Worm (Caenorhabditis elegans) whole organism, L2 larva: ENCODE results near the gene F26F4.12.

Experiments
- C34F6.9 ChIP-seq: fragments of 150-350 bp; optimal IDR thresholded peaks from 2 replicates; lab custom pipeline; 2014; ENCODE audit warnings: missing biosample characterization, missing genetic modification characterization
- F13H6.1 ChIP-seq: sonication (generic microtip); optimal IDR thresholded peaks from 2 replicates; lab custom pipeline; 2016; ENCODE audit warnings: missing genetic modification characterization, missing compliant biosample characterization
- R02D3.7 ChIP-seq: fragments of 150-350 bp; optimal IDR thresholded peaks from 2 replicates; lab custom pipeline; 2014; ENCODE audit warnings: missing biosample characterization, missing genetic modification characterization
- ZK546.5 ChIP-seq: sonication (generic microtip); optimal IDR thresholded peaks from 2 replicates; lab custom pipeline; 2017; ENCODE audit warnings: missing biosample characterization, missing genetic modification characterization
- alr-1 ChIP-seq: fragments of 150-350 bp; optimal IDR thresholded peaks from 2 replicates; lab custom pipeline; 2014; ENCODE audit warnings: missing biosample characterization, missing genetic modification characterization
- aly-2 ChIP-seq: fragments of 150-350 bp; optimal IDR thresholded peaks from 2 replicates; lab custom pipeline; 2014; ENCODE audit warnings: missing biosample characterization, missing genetic modification characterization
- ama-1 ChIP-seq: fragments of 150-350 bp; optimal IDR thresholded peaks from 2 replicates; lab custom pipeline; 2018; ENCODE audit warnings: inconsistent platforms
- blmp-1 ChIP-seq: sonication (generic microtip); optimal IDR thresholded peaks from 2 replicates; lab custom pipeline; 2017; ENCODE audit warnings: missing genetic modification characterization, mild to moderate bottlenecking, missing compliant biosample characterization, antibody characterized with exemption, moderate library complexity; ENCODE audit not compliant: insufficient read depth
- ceh-16 ChIP-seq: fragments of 150-350 bp; optimal IDR thresholded peaks from 2 replicates; lab custom pipeline; 2014; ENCODE audit warnings: missing biosample characterization, missing genetic modification characterization
- crh-2 ChIP-seq: sonication (generic microtip); optimal IDR thresholded peaks from 2 replicates; lab custom pipeline; 2017; ENCODE audit warnings: missing biosample characterization, missing genetic modification characterization
- dmd-4 ChIP-seq: sonication (generic microtip); optimal IDR thresholded peaks from 2 replicates; lab custom pipeline; 2017; ENCODE audit warnings: missing biosample characterization, missing genetic modification characterization
- egl-27 ChIP-seq: sonication (generic microtip); optimal IDR thresholded peaks from 3 replicates; lab custom pipeline; 2017; ENCODE audit warnings: missing biosample characterization, missing genetic modification reagents, missing genetic modification characterization
- elt-1 ChIP-seq: fragments of 150-350 bp; optimal IDR thresholded peaks from 2 replicates; lab custom pipeline; 2014; ENCODE audit warnings: missing biosample characterization, missing genetic modification characterization
- elt-3 ChIP-seq: sonication (generic microtip); optimal IDR thresholded peaks from 2 replicates; lab custom pipeline; 2017; ENCODE audit warnings: missing biosample characterization, missing genetic modification characterization
- fos-1 ChIP-seq: fragments of 150-350 bp; optimal IDR thresholded peaks from 2 replicates; lab custom pipeline; 2014; ENCODE audit warnings: missing biosample characterization, missing genetic modification characterization
- gmeb-1 ChIP-seq: fragments of 150-350 bp; optimal IDR thresholded peaks from 2 replicates; lab custom pipeline; 2014; ENCODE audit warnings: missing biosample characterization, missing genetic modification characterization
- lin-11 ChIP-seq: fragments of 150-350 bp; sonication (generic microtip); optimal IDR thresholded peaks from 2 replicates; lab custom pipeline; 2014; ENCODE audit warnings: missing biosample characterization, missing genetic modification characterization, inconsistent platforms, mixed read lengths
- lin-13 ChIP-seq: fragments of 150-350 bp; optimal IDR thresholded peaks from 2 replicates; lab custom pipeline; 2014; ENCODE audit warnings: missing biosample characterization, missing genetic modification reagents, missing genetic modification characterization
- lin-39 ChIP-seq: fragments of 150-350 bp; optimal IDR thresholded peaks from 2 replicates; lab custom pipeline; 2014; ENCODE audit warnings: missing biosample characterization, missing genetic modification reagents, missing genetic modification characterization
- lsy-2 ChIP-seq, 2 experiments: fragments of 150-350 bp in 1 of 2; sonication (generic microtip) in 1 of 2; optimal IDR thresholded peaks; 2 replicates each; lab custom pipeline; 2014 to 2017; ENCODE audit warnings: missing biosample characterization in 2 of 2, missing genetic modification characterization in 2 of 2
- mab-5 ChIP-seq: fragments of 150-350 bp; optimal IDR thresholded peaks from 2 replicates; lab custom pipeline; 2014; ENCODE audit warnings: missing biosample characterization, missing genetic modification characterization
- mbf-1 ChIP-seq: sonication (generic microtip); optimal IDR thresholded peaks from 2 replicates; lab custom pipeline; 2017; ENCODE audit warnings: missing biosample characterization, missing genetic modification characterization
- mdl-1 ChIP-seq, 2 experiments: fragments of 150-350 bp in 1 of 2; sonication (generic microtip) in 1 of 2; optimal IDR thresholded peaks; 2 replicates each; lab custom pipeline; 2017; ENCODE audit warnings: missing biosample characterization in 2 of 2, missing genetic modification characterization in 2 of 2
- nhr-10 ChIP-seq: sonication (generic microtip); optimal IDR thresholded peaks from 2 replicates; lab custom pipeline; 2017; ENCODE audit warnings: missing biosample characterization, missing genetic modification characterization
- nhr-11 ChIP-seq: fragments of 150-350 bp; optimal IDR thresholded peaks from 2 replicates; lab custom pipeline; 2014; ENCODE audit warnings: missing biosample characterization, missing genetic modification characterization
- nhr-12 ChIP-seq: fragments of 150-350 bp; optimal IDR thresholded peaks from 2 replicates; lab custom pipeline; 2014; ENCODE audit warnings: missing biosample characterization, missing genetic modification characterization
- nhr-21 ChIP-seq: fragments of 150-350 bp; optimal IDR thresholded peaks from 2 replicates; lab custom pipeline; 2014; ENCODE audit warnings: missing biosample characterization, missing genetic modification characterization
- nhr-23 ChIP-seq: fragments of 150-350 bp; optimal IDR thresholded peaks from 2 replicates; lab custom pipeline; 2014; ENCODE audit warnings: missing biosample characterization, missing genetic modification reagents, missing genetic modification characterization
- nhr-237 ChIP-seq: fragments of 150-350 bp; optimal IDR thresholded peaks from 2 replicates; lab custom pipeline; 2014; ENCODE audit warnings: missing biosample characterization, missing genetic modification characterization
- nhr-25 ChIP-seq: fragments of 150-350 bp; sonication (generic microtip); optimal IDR thresholded peaks from 3 replicates; lab custom pipeline; 2014; ENCODE audit warnings: missing biosample characterization, missing genetic modification characterization
- nhr-6 ChIP-seq: fragments of 150-350 bp; optimal IDR thresholded peaks from 2 replicates; lab custom pipeline; 2014; ENCODE audit warnings: missing biosample characterization, missing genetic modification characterization
- nhr-77 ChIP-seq: fragments of 150-350 bp; optimal IDR thresholded peaks from 2 replicates; lab custom pipeline; 2014; ENCODE audit warnings: missing biosample characterization, missing genetic modification characterization
- peb-1 ChIP-seq: fragments of 150-350 bp; optimal IDR thresholded peaks from 2 replicates; lab custom pipeline; 2014; ENCODE audit warnings: missing biosample characterization, missing genetic modification characterization
- sem-4 ChIP-seq: fragments of 150-350 bp; optimal IDR thresholded peaks from 2 replicates; lab custom pipeline; 2014; ENCODE audit warnings: missing biosample characterization, missing genetic modification reagents, missing genetic modification characterization
- skn-1 ChIP-seq: sonication (generic microtip); optimal IDR thresholded peaks from 2 replicates; lab custom pipeline; 2017; ENCODE audit warnings: missing biosample characterization, missing genetic modification characterization
- sma-3 ChIP-seq: sonication (generic microtip); optimal IDR thresholded peaks from 2 replicates; lab custom pipeline; 2016; ENCODE audit warnings: missing genetic modification reagents, missing genetic modification characterization, missing compliant biosample characterization
- sma-9 ChIP-seq, 2 experiments: fragments of 150-350 bp in 1 of 2; sonication (generic microtip) in 1 of 2; optimal IDR thresholded peaks; 2 replicates each; lab custom pipeline; 2014 to 2016; ENCODE audit warnings: missing genetic modification characterization in 2 of 2, mild to moderate bottlenecking in 1 of 2, missing biosample characterization in 1 of 2, missing compliant biosample characterization in 1 of 2, missing genetic modification reagents in 1 of 2, moderate library complexity in 1 of 2
- snpc-4 ChIP-seq: fragments of 150-350 bp; optimal IDR thresholded peaks from 2 replicates; lab custom pipeline; 2014; ENCODE audit warnings: missing biosample characterization, missing genetic modification characterization
- unc-39 ChIP-seq: fragments of 150-350 bp; optimal IDR thresholded peaks from 2 replicates; lab custom pipeline; 2014; ENCODE audit warnings: missing biosample characterization, missing genetic modification characterization
- unc-55 ChIP-seq: fragments of 150-350 bp; sonication (generic microtip); optimal IDR thresholded peaks from 3 replicates; lab custom pipeline; 2014; ENCODE audit warnings: missing biosample characterization, missing genetic modification reagents, missing genetic modification characterization
- unc-62 ChIP-seq: fragments of 150-350 bp; optimal IDR thresholded peaks from 2 replicates; lab custom pipeline; 2014; ENCODE audit warnings: missing biosample characterization, missing genetic modification reagents, missing genetic modification characterization
- zag-1 ChIP-seq: fragments of 150-350 bp; optimal IDR thresholded peaks from 2 replicates; lab custom pipeline; 2014; ENCODE audit warnings: missing biosample characterization, missing genetic modification characterization
- ztf-1 ChIP-seq: fragments of 200-800 bp; sonication (Bioruptor generic); conservative IDR thresholded peaks from 2 replicates; pipeline ENCODE4 v1.3.6; 2022; ENCODE audit warnings: missing genetic modification characterization, missing compliant biosample characterization
- ztf-11 ChIP-seq: sonication (generic microtip); optimal IDR thresholded peaks from 2 replicates; lab custom pipeline; 2017; ENCODE audit warnings: missing biosample characterization, missing genetic modification characterization
- ztf-4 ChIP-seq: fragments of 150-350 bp; optimal IDR thresholded peaks from 2 replicates; lab custom pipeline; 2014; ENCODE audit warnings: missing biosample characterization, missing genetic modification characterization

Gene F26F4.12

ce11 chrIII:4887291-4887690, 22.5 kb downstream of the F26F4.12 start, which contains the start of gene clec-6:
Gene clec-6, minus strand, starts transcription at chrIII:4887444.
- TF ChIP-seq nhr-6 (tag; lab: Kevin White, UChicago) = no peak
- TF ChIP-seq fos-1 (tag; lab: Kevin White, UChicago) = peak; percentile 84

ce11 chrIII:4883429-4883828, 26.4 kb downstream of the F26F4.12 start, which contains the start of gene clec-5:
Gene clec-5, minus strand, starts transcription at chrIII:4883606.
- TF ChIP-seq mab-5 (tag; lab: Kevin White, UChicago) = no peak
- TF ChIP-seq fos-1 (tag; lab: Kevin White, UChicago) = peak; percentile 77

ce11 chrIII:4881955-4882354, 27.9 kb downstream of the F26F4.12 start:
- TF ChIP-seq fos-1 (tag; lab: Kevin White, UChicago) = peak; percentile 24
- no peak for TF ChIP-seq aly-2 (tag; lab: Kevin White, UChicago)
- TF ChIP-seq, all 48 proteins: peak for 1

- no peak for TF ChIP-seq alr-1
- no peak for TF ChIP-seq sem-4
- no peak for TF ChIP-seq unc-55 (GFP tag; lab: Kevin White, UChicago)
- no peak for TF ChIP-seq nhr-77 (tag; lab: Kevin White, UChicago)
- TF ChIP-seq, all 48 proteins: peak for 0
Measured at ce11 chrIII:4879445-4879844, 30.4 kb downstream of the F26F4.12 start, which contains the start of gene C35D10.1. Gene C35D10.1, plus strand, starts transcription at chrIII:4879745.

- TF ChIP-seq mdl-1 (tag; optimal IDR thresholded peaks at IDR 0.05; lab: Kevin White, UChicago) (no peak), unc-62 (no peak), alr-1 (no peak), crh-2 (peak; percentile 15), nhr-21 (tag; lab: Kevin White, UChicago) (no peak), sma-9 (GFP tag; optimal IDR thresholded peaks at IDR 0.05; lab: Kevin White, UChicago) (no peak), sma-9 (tag; optimal IDR thresholded peaks at IDR 0.05; lab: Kevin White, UChicago) (no peak), skn-1 (no peak), C34F6.9 (peak; percentile 66), elt-1 (tag; lab: Kevin White, UChicago) (no peak), ztf-11 (no peak), nhr-12 (tag; lab: Kevin White, UChicago) (no peak), aly-2 (tag; lab: Kevin White, UChicago) (no peak), nhr-237 (tag; lab: Kevin White, UChicago) (no peak), ztf-1 (no peak), nhr-25 (tag; lab: Kevin White, UChicago) (no peak), nhr-77 (tag; lab: Kevin White, UChicago) (no peak), nhr-10 (no peak), ZK546.5 (tag; lab: Kevin White, UChicago) (no peak), lsy-2 (tag; optimal IDR thresholded peaks at IDR 0.05; lab: Kevin White, UChicago) (peak in 1 of 2 experiments; percentile 70), snpc-4 (tag; lab: Kevin White, UChicago) (no peak), dmd-4 (tag; lab: Kevin White, UChicago) (no peak), sma-3 (GFP tag; lab: Kevin White, UChicago) (peak; percentile 13), unc-39 (no peak), nhr-6 (tag; lab: Kevin White, UChicago) (no peak), ceh-16 (tag; lab: Kevin White, UChicago) (no peak), mbf-1 (tag; lab: Kevin White, UChicago) (no peak), F13H6.1 (tag; lab: Kevin White, UChicago) (peak; percentile 1), peb-1 (tag; lab: Kevin White, UChicago) (no peak), lin-13 (GFP tag; lab: Kevin White, UChicago) (no peak), unc-55 (GFP tag; lab: Kevin White, UChicago) (peak; percentile 71), gmeb-1 (tag; lab: Kevin White, UChicago) (peak; percentile 88), nhr-23 (tag; lab: Kevin White, UChicago) (no peak), lin-11 (no peak), egl-27 (tag; lab: Kevin White, UChicago) (no peak), lin-39 (tag; lab: Kevin White, UChicago) (no peak), R02D3.7 (tag; lab: Kevin White, UChicago) (no peak), nhr-11 (tag; lab: Kevin White, UChicago) (no peak), blmp-1 (tag; lab: Kevin White, UChicago) (no peak), zag-1 (tag; lab: Kevin White, UChicago) (no peak), elt-3 (no peak), sem-4 (no peak), ztf-4 (tag; lab: Kevin White, UChicago) (no peak), ama-1 (lab: Kevin White, UChicago) (no peak)
Measured at ce11 chrIII:4878281-4878680, 31.6 kb downstream of the F26F4.12 start, which contains the start of the genes tost-1 and arx-6. Gene tost-1, minus strand, starts transcription at chrIII:4878311. Gene arx-6, plus strand, starts transcription at chrIII:4878658.
